In genomic region chr3R:25047504-25047903, dm6 we compare ENCODE assay signal across 1 fruit fly cellular context.
TF ChIP-seq lines count a peak whose summit lies in the region.

TSS of gene CG11790 (plus strand) at chr3R:25047706.

TF ChIP-seq in whole organism, embryonic, 481 proteins besides CTCF, POLR2A, EP300 and RAD21 (continued from another document and continues in another):
- TF ChIP-seq dati (GFP tag; IDR thresholded peaks at IDR 0.05; lab: Robert Waterston, UW) = no peak
- TF ChIP-seq CG18262 (tag; optimal IDR thresholded peaks at IDR 0.05; lab: Kevin White, UChicago) = no peak
- no peak for TF ChIP-seq CG12659 (GFP tag; optimal IDR thresholded peaks at IDR 0.05; lab: Kevin White, UChicago)
- no peak for TF ChIP-seq CG6654 (GFP tag; optimal IDR thresholded peaks at IDR 0.05; lab: Kevin White, UChicago)
- no peak for TF ChIP-seq Trl (optimal IDR thresholded peaks at IDR 0.05; lab: Kevin White, UChicago)
- no peak for TF ChIP-seq Trl (GFP tag; optimal IDR thresholded peaks at IDR 0.05; lab: Kevin White, UChicago)
- TF ChIP-seq eyg (GFP tag; optimal IDR thresholded peaks at IDR 0.05; lab: Kevin White, UChicago) = no peak
- TF ChIP-seq CG10321 (GFP tag; IDR thresholded peaks at IDR 0.05; lab: Robert Waterston, UW) = no peak
- TF ChIP-seq grn (GFP tag; optimal IDR thresholded peaks at IDR 0.05; lab: Kevin White, UChicago) = no peak
- TF ChIP-seq CG15073 (GFP tag; optimal IDR thresholded peaks at IDR 0.05; lab: Kevin White, UChicago) = no peak
- no peak for TF ChIP-seq Elba2 (GFP tag; optimal IDR thresholded peaks at IDR 0.05; lab: Kevin White, UChicago)
- peak; percentile 47; the same call in 1 of the 3 replicates for TF ChIP-seq so (GFP tag; IDR thresholded peaks at IDR 0.05; lab: Robert Waterston, UW)
- TF ChIP-seq CG17359 (tag; optimal IDR thresholded peaks at IDR 0.05; lab: Kevin White, UChicago) = no peak
- peak; percentile 40; the same call in 1 of the 2 replicates for TF ChIP-seq CG2129 (GFP tag; IDR thresholded peaks at IDR 0.05; lab: Robert Waterston, UW; ENCODE audit: partially characterized antibody)
- TF ChIP-seq CG9817 (tag; optimal IDR thresholded peaks at IDR 0.05; lab: Kevin White, UChicago) = no peak
- no peak for TF ChIP-seq NK7.1 (GFP tag; optimal IDR thresholded peaks at IDR 0.05; lab: Kevin White, UChicago)
- TF ChIP-seq fu2 (GFP tag; optimal IDR thresholded peaks at IDR 0.05; lab: Kevin White, UChicago) = no peak
- no peak for TF ChIP-seq CG34422 (GFP tag; IDR thresholded peaks at IDR 0.05; lab: Robert Waterston, UW)
- TF ChIP-seq CG4360 (GFP tag; IDR thresholded peaks at IDR 0.05; lab: Robert Waterston, UW) = no peak
- no peak for TF ChIP-seq dimm (GFP tag; IDR thresholded peaks at IDR 0.05; lab: Robert Waterston, UW)
- peak; percentile 2 for TF ChIP-seq CG13296 (GFP tag; optimal IDR thresholded peaks at IDR 0.05; lab: Kevin White, UChicago)
- no peak for TF ChIP-seq Camta (GFP tag; optimal IDR thresholded peaks at IDR 0.05; lab: Kevin White, UChicago)
- TF ChIP-seq trem (tag; optimal IDR thresholded peaks at IDR 0.05; lab: Kevin White, UChicago) = no peak
- TF ChIP-seq sc (optimal IDR thresholded peaks at IDR 0.05; lab: Kevin White, UChicago) = no peak
- TF ChIP-seq sc (GFP tag; optimal IDR thresholded peaks at IDR 0.05; lab: Kevin White, UChicago) = no peak
- TF ChIP-seq jumu (GFP tag; optimal IDR thresholded peaks at IDR 0.05; lab: Kevin White, UChicago) = no peak
- TF ChIP-seq CG2202 (tag; optimal IDR thresholded peaks at IDR 0.05; lab: Kevin White, UChicago) = no peak
- no peak for TF ChIP-seq CG11085 (GFP tag; IDR thresholded peaks at IDR 0.05; lab: Robert Waterston, UW)
- TF ChIP-seq CG12104 (GFP tag; optimal IDR thresholded peaks at IDR 0.05; lab: Kevin White, UChicago) = no peak
- peak; percentile 20; the same call in 1 of the 2 replicates for TF ChIP-seq vvl (GFP tag; IDR thresholded peaks at IDR 0.05; lab: Robert Waterston, UW)
- TF ChIP-seq pfk (GFP tag; optimal IDR thresholded peaks at IDR 0.05; lab: Kevin White, UChicago) = peak; percentile 8
- no peak for TF ChIP-seq br (optimal IDR thresholded peaks at IDR 0.05; lab: Kevin White, UChicago)
- no peak for TF ChIP-seq fd102C (GFP tag; optimal IDR thresholded peaks at IDR 0.05; lab: Kevin White, UChicago)
- TF ChIP-seq CG3065 (GFP tag; optimal IDR thresholded peaks at IDR 0.05; lab: Kevin White, UChicago) = no peak
- no peak for TF ChIP-seq az2 (GFP tag; optimal IDR thresholded peaks at IDR 0.05; lab: Kevin White, UChicago)
- TF ChIP-seq Doc3 (GFP tag; IDR thresholded peaks at IDR 0.05; lab: Robert Waterston, UW; ENCODE audit: partially characterized antibody) = peak; percentile 85
- no peak for TF ChIP-seq Lhr (GFP tag; optimal IDR thresholded peaks at IDR 0.05; lab: Kevin White, UChicago)
- no peak for TF ChIP-seq Lpt (GFP tag; optimal IDR thresholded peaks at IDR 0.05; lab: Kevin White, UChicago)
- peak; percentile 43 for TF ChIP-seq Ets65A (GFP tag; lab: Kevin White, UChicago)
- no peak for TF ChIP-seq CG9932 (GFP tag; IDR thresholded peaks at IDR 0.05; lab: Robert Waterston, UW)
- no peak for TF ChIP-seq mam (GFP tag; optimal IDR thresholded peaks at IDR 0.05; lab: Kevin White, UChicago)
- no peak for TF ChIP-seq CG4424 (GFP tag; optimal IDR thresholded peaks at IDR 0.05; lab: Kevin White, UChicago)
- TF ChIP-seq CG6254 (GFP tag; optimal IDR thresholded peaks at IDR 0.05; lab: Kevin White, UChicago) = no peak
- peak; percentile 72 for TF ChIP-seq HLH4C (GFP tag; IDR thresholded peaks at IDR 0.05; lab: Robert Waterston, UW; ENCODE audit: partially characterized antibody)
- TF ChIP-seq Fer1 (GFP tag; optimal IDR thresholded peaks at IDR 0.05; lab: Kevin White, UChicago) = no peak
- no peak for TF ChIP-seq TFAM (GFP tag; optimal IDR thresholded peaks at IDR 0.05; lab: Kevin White, UChicago)
- TF ChIP-seq pros (GFP tag; optimal IDR thresholded peaks at IDR 0.05; lab: Kevin White, UChicago) = no peak
- no peak for TF ChIP-seq Optix (GFP tag; IDR thresholded peaks at IDR 0.05; lab: Robert Waterston, UW)
- no peak for TF ChIP-seq CG15479 (GFP tag; optimal IDR thresholded peaks at IDR 0.05; lab: Kevin White, UChicago)
- TF ChIP-seq CG6765 (GFP tag; optimal IDR thresholded peaks at IDR 0.05; lab: Kevin White, UChicago) = no peak
- TF ChIP-seq CG10366 (GFP tag; IDR thresholded peaks at IDR 0.05; lab: Robert Waterston, UW) = no peak
- no peak for TF ChIP-seq H15 (GFP tag; IDR thresholded peaks at IDR 0.05; lab: Robert Waterston, UW)
- TF ChIP-seq ken (GFP tag; IDR thresholded peaks at IDR 0.05; lab: Robert Waterston, UW) = no peak
- no peak for TF ChIP-seq ttk (GFP tag; IDR thresholded peaks at IDR 0.05; lab: Robert Waterston, UW)
- no peak for TF ChIP-seq Sin3A (optimal IDR thresholded peaks at IDR 0.05; lab: Kevin White, UChicago)
- no peak for TF ChIP-seq Ravus (GFP tag; IDR thresholded peaks at IDR 0.05; lab: Robert Waterston, UW)
- no peak for TF ChIP-seq CG14667 (GFP tag; IDR thresholded peaks at IDR 0.05; lab: Robert Waterston, UW)
- TF ChIP-seq CG9797 (GFP tag; optimal IDR thresholded peaks at IDR 0.05; lab: Kevin White, UChicago) = no peak
- no peak for TF ChIP-seq twi (tag; optimal IDR thresholded peaks at IDR 0.05; lab: Kevin White, UChicago)
- no peak for TF ChIP-seq klu (GFP tag; IDR thresholded peaks at IDR 0.05; lab: Robert Waterston, UW)
- TF ChIP-seq zen (tag; optimal IDR thresholded peaks at IDR 0.05; lab: Kevin White, UChicago) = no peak
- no peak for TF ChIP-seq exex (tag; optimal IDR thresholded peaks at IDR 0.05; lab: Kevin White, UChicago)
- TF ChIP-seq lilli (GFP tag; optimal IDR thresholded peaks at IDR 0.05; lab: Kevin White, UChicago) = peak; percentile 7
- TF ChIP-seq vfl (GFP tag; optimal IDR thresholded peaks at IDR 0.05; lab: Kevin White, UChicago) = no peak
- TF ChIP-seq schlank (tag; optimal IDR thresholded peaks at IDR 0.05; lab: Kevin White, UChicago) = no peak
- TF ChIP-seq hkb (optimal IDR thresholded peaks at IDR 0.05; lab: Kevin White, UChicago) = no peak
- TF ChIP-seq hkb (GFP tag; IDR thresholded peaks at IDR 0.05; lab: Robert Waterston, UW) = 0 out of 2 replicates have a peak, but pooled peaks have one; percentile 12
- no peak for TF ChIP-seq CG12236 (GFP tag; optimal IDR thresholded peaks at IDR 0.05; lab: Kevin White, UChicago)
- TF ChIP-seq Dfd (GFP tag; optimal IDR thresholded peaks at IDR 0.05; lab: Kevin White, UChicago) = no peak
- no peak for TF ChIP-seq luna (GFP tag; optimal IDR thresholded peaks at IDR 0.05; lab: Kevin White, UChicago)
- TF ChIP-seq CG4282 (GFP tag; optimal IDR thresholded peaks at IDR 0.05; lab: Kevin White, UChicago) = no peak
- TF ChIP-seq Hr78 (GFP tag; optimal IDR thresholded peaks at IDR 0.05; lab: Kevin White, UChicago) = no peak
- TF ChIP-seq otp (GFP tag; IDR thresholded peaks at IDR 0.05; lab: Robert Waterston, UW) = no peak
- no peak for TF ChIP-seq B-H2 (GFP tag; optimal IDR thresholded peaks at IDR 0.05; lab: Kevin White, UChicago)
- TF ChIP-seq Nf-YA (GFP tag; IDR thresholded peaks at IDR 0.05; lab: Robert Waterston, UW) = no peak
- TF ChIP-seq CG12299 (tag; optimal IDR thresholded peaks at IDR 0.05; lab: Kevin White, UChicago) = no peak
- TF ChIP-seq nerfin-1 (tag; optimal IDR thresholded peaks at IDR 0.05; lab: Kevin White, UChicago) = no peak
- TF ChIP-seq abd-A (tag; optimal IDR thresholded peaks at IDR 0.05; lab: Kevin White, UChicago) = no peak
- no peak for TF ChIP-seq CrebB (tag; optimal IDR thresholded peaks at IDR 0.05; lab: Kevin White, UChicago)
- no peak for TF ChIP-seq Bteb2 (GFP tag; optimal IDR thresholded peaks at IDR 0.05; lab: Kevin White, UChicago)
- TF ChIP-seq wek (GFP tag; optimal IDR thresholded peaks at IDR 0.05; lab: Kevin White, UChicago) = no peak
- no peak for TF ChIP-seq yki (optimal IDR thresholded peaks at IDR 0.05; lab: Kevin White, UChicago)
- TF ChIP-seq Hr51 (GFP tag; optimal IDR thresholded peaks at IDR 0.05; lab: Kevin White, UChicago) = no peak
- no peak for TF ChIP-seq GATAe (GFP tag; conservative IDR thresholded peaks at IDR 0.05; lab: Robert Waterston, UW)
- TF ChIP-seq CG12071 (GFP tag; optimal IDR thresholded peaks at IDR 0.05; lab: Kevin White, UChicago) = no peak
- no peak for TF ChIP-seq Hmr (GFP tag; optimal IDR thresholded peaks at IDR 0.05; lab: Kevin White, UChicago)
- TF ChIP-seq Nf-YC (tag; optimal IDR thresholded peaks at IDR 0.05; lab: Kevin White, UChicago) = no peak
- no peak for TF ChIP-seq crc (GFP tag; optimal IDR thresholded peaks at IDR 0.05; lab: Kevin White, UChicago)
- TF ChIP-seq Side (GFP tag; optimal IDR thresholded peaks at IDR 0.05; lab: Kevin White, UChicago) = no peak
- TF ChIP-seq H2.0 (GFP tag; IDR thresholded peaks at IDR 0.05; lab: Robert Waterston, UW) = no peak
- TF ChIP-seq Lim3 (GFP tag; IDR thresholded peaks at IDR 0.05; lab: Robert Waterston, UW) = no peak
- TF ChIP-seq CG2678 (tag; optimal IDR thresholded peaks at IDR 0.05; lab: Kevin White, UChicago) = no peak
- TF ChIP-seq MBD-R2 (GFP tag; IDR thresholded peaks at IDR 0.05; lab: Robert Waterston, UW) = peak; percentile 84
- TF ChIP-seq CG2120 (GFP tag; optimal IDR thresholded peaks at IDR 0.05; lab: Kevin White, UChicago) = no peak
- TF ChIP-seq CG7372 (GFP tag; IDR thresholded peaks at IDR 0.05; lab: Robert Waterston, UW) = no peak
- TF ChIP-seq dysf (GFP tag; IDR thresholded peaks at IDR 0.05; lab: Robert Waterston, UW) = no peak
- no peak for TF ChIP-seq CG13775 (GFP tag; optimal IDR thresholded peaks at IDR 0.05; lab: Kevin White, UChicago)
- no peak for TF ChIP-seq CG4854 (GFP tag; optimal IDR thresholded peaks at IDR 0.05; lab: Kevin White, UChicago)
- TF ChIP-seq pita (GFP tag; optimal IDR thresholded peaks at IDR 0.05; lab: Kevin White, UChicago) = no peak
- TF ChIP-seq CG1832 (GFP tag; optimal IDR thresholded peaks at IDR 0.05; lab: Kevin White, UChicago) = no peak
- TF ChIP-seq CG7271 (tag; optimal IDR thresholded peaks at IDR 0.05; lab: Kevin White, UChicago) = no peak
- TF ChIP-seq tna (GFP tag; IDR thresholded peaks at IDR 0.05; lab: Robert Waterston, UW; ENCODE audit: partially characterized antibody) = peak; percentile 73
- TF ChIP-seq sens-2 (GFP tag; IDR thresholded peaks at IDR 0.05; lab: Robert Waterston, UW) = no peak
- no peak for TF ChIP-seq tio (GFP tag; optimal IDR thresholded peaks at IDR 0.05; lab: Kevin White, UChicago)
- TF ChIP-seq z (GFP tag; IDR thresholded peaks at IDR 0.05; lab: Robert Waterston, UW) = no peak
- TF ChIP-seq CG11723 (GFP tag; optimal IDR thresholded peaks at IDR 0.05; lab: Kevin White, UChicago) = no peak
- TF ChIP-seq CG15601 (tag; optimal IDR thresholded peaks at IDR 0.05; lab: Kevin White, UChicago) = no peak
- TF ChIP-seq gce (GFP tag; IDR thresholded peaks at IDR 0.05; lab: Robert Waterston, UW) = no peak
- no peak for TF ChIP-seq CHES-1-like (GFP tag; optimal IDR thresholded peaks at IDR 0.05; lab: Kevin White, UChicago)
- no peak for TF ChIP-seq CG3847 (GFP tag; IDR thresholded peaks at IDR 0.05; lab: Robert Waterston, UW)
- TF ChIP-seq Dip2 (GFP tag; IDR thresholded peaks at IDR 0.05; lab: Robert Waterston, UW) = no peak
- no peak for TF ChIP-seq CG10267 (tag; optimal IDR thresholded peaks at IDR 0.05; lab: Kevin White, UChicago)
- no peak for TF ChIP-seq ash1 (GFP tag; optimal IDR thresholded peaks at IDR 0.05; lab: Kevin White, UChicago)
- no peak for TF ChIP-seq CG18619 (GFP tag; optimal IDR thresholded peaks at IDR 0.05; lab: Kevin White, UChicago)
- no peak for TF ChIP-seq Ssrp (tag; optimal IDR thresholded peaks at IDR 0.05; lab: Kevin White, UChicago)
- no peak for TF ChIP-seq dan (GFP tag; IDR thresholded peaks at IDR 0.05; lab: Robert Waterston, UW)
- TF ChIP-seq bsh (GFP tag; optimal IDR thresholded peaks at IDR 0.05; lab: Kevin White, UChicago) = no peak
- TF ChIP-seq CG31365 (tag; optimal IDR thresholded peaks at IDR 0.05; lab: Kevin White, UChicago) = no peak
- peak; percentile 43; the same call in 1 of the 2 replicates for TF ChIP-seq Rfx (GFP tag; IDR thresholded peaks at IDR 0.05; lab: Robert Waterston, UW)
- TF ChIP-seq E2f1 (GFP tag; IDR thresholded peaks at IDR 0.05; lab: Robert Waterston, UW) = no peak
- TF ChIP-seq hbn (GFP tag; IDR thresholded peaks at IDR 0.05; lab: Robert Waterston, UW; ENCODE audit: partially characterized antibody) = peak; percentile 73; the same call in 1 of the 2 replicates
- TF ChIP-seq dmrt99B (tag; optimal IDR thresholded peaks at IDR 0.05; lab: Kevin White, UChicago) = no peak
- TF ChIP-seq CG42726 (GFP tag; IDR thresholded peaks at IDR 0.05; lab: Robert Waterston, UW; ENCODE audit: partially characterized antibody) = peak; percentile 70; the same call in 1 of the 2 replicates
- TF ChIP-seq CG15696 (tag; optimal IDR thresholded peaks at IDR 0.05; lab: Kevin White, UChicago) = no peak
- TF ChIP-seq CG4707 (GFP tag; optimal IDR thresholded peaks at IDR 0.05; lab: Kevin White, UChicago) = no peak
- no peak for TF ChIP-seq CG7745 (tag; optimal IDR thresholded peaks at IDR 0.05; lab: Kevin White, UChicago)
- no peak for TF ChIP-seq Poxn (GFP tag; IDR thresholded peaks at IDR 0.05; lab: Robert Waterston, UW)
- TF ChIP-seq CG3995 (GFP tag; optimal IDR thresholded peaks at IDR 0.05; lab: Kevin White, UChicago) = peak; percentile 87
- TF ChIP-seq Opbp (GFP tag; IDR thresholded peaks at IDR 0.05; lab: Robert Waterston, UW; ENCODE audit: partially characterized antibody) = peak; percentile 84; the same call in 2 of the 3 replicates
- TF ChIP-seq CkIIα-i1 (GFP tag; IDR thresholded peaks at IDR 0.05; lab: Robert Waterston, UW) = no peak
- no peak for TF ChIP-seq Aef1 (GFP tag; IDR thresholded peaks at IDR 0.05; lab: Robert Waterston, UW)
- no peak for TF ChIP-seq cad (GFP tag; optimal IDR thresholded peaks at IDR 0.05; lab: Kevin White, UChicago)
- no peak for TF ChIP-seq CG30403 (GFP tag; optimal IDR thresholded peaks at IDR 0.05; lab: Kevin White, UChicago)
- no peak for TF ChIP-seq Vsx1 (GFP tag; optimal IDR thresholded peaks at IDR 0.05; lab: Kevin White, UChicago)
- TF ChIP-seq Meics (GFP tag; optimal IDR thresholded peaks at IDR 0.05; lab: Kevin White, UChicago) = no peak
- TF ChIP-seq Dek (tag; optimal IDR thresholded peaks at IDR 0.05; lab: Kevin White, UChicago) = no peak
- no peak for TF ChIP-seq CG6683 (GFP tag; optimal IDR thresholded peaks at IDR 0.05; lab: Kevin White, UChicago)
- TF ChIP-seq gfzf (GFP tag; optimal IDR thresholded peaks at IDR 0.05; lab: Kevin White, UChicago) = peak; percentile 25
- no peak for TF ChIP-seq tx (GFP tag; optimal IDR thresholded peaks at IDR 0.05; lab: Kevin White, UChicago)
- TF ChIP-seq NFAT (GFP tag; IDR thresholded peaks at IDR 0.05; lab: Robert Waterston, UW) = no peak
- no peak for TF ChIP-seq Oli (tag; optimal IDR thresholded peaks at IDR 0.05; lab: Kevin White, UChicago)
